Worm (Caenorhabditis elegans) whole organism, midembryonic: ENCODE results near the gene uaf-1.

ENCODE experiments used
- cog-1 ChIP-seq: sonication (generic microtip); optimal IDR thresholded peaks from 2 replicates; lab custom pipeline; 2016; ENCODE audit warnings: missing genetic modification characterization, missing compliant biosample characterization
- flt-1 ChIP-seq: fragments of 200-800 bp; sonication (Bioruptor generic); IDR thresholded peaks from 2 replicates; pipeline ENCODE4 v1.3.6; 2022; ENCODE audit warnings: missing genetic modification characterization, missing compliant biosample characterization

ce11 chrIII:1034853-1035252, 41.5 kb downstream of the uaf-1 start:
- TF ChIP-seq flt-1 (GFP tag; lab: Robert Waterston, UW): no peak
- no peak for TF ChIP-seq cog-1 (tag; lab: Kevin White, UChicago)
